Worm (Caenorhabditis elegans): ENCODE data around the gene F23F12.13.

The F23F12.13 gene

DNA sequence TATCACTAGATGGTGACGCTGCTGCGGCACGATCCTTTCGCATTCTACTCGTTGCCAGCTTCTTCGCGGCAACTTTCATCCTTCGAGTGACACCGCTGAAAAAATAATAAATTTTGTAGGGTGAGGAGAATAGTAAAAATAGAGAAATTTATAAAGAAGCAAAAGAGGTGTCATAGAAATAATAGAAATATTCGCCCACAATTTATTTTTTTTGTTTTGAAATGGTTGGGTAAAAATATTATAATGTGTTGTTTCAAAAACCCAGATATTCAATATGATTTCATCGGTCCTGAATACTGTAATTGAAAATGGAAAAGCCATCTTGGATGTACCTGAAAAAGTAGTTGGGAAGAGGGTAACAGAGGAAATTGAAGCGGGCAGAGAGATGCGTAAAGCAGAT, 43.2 kb upstream of the F23F12.13 start, which contains the start of gene set-1:
set-1 (minus strand) TSS at position 101 of the 400 bp plus-strand sequence.
- no peak for TF ChIP-seq mep-1 (tag; optimal IDR thresholded peaks at IDR 0.05)
- no peak for TF ChIP-seq ceh-83 (GFP tag; optimal IDR thresholded peaks at IDR 0.05)
- TF ChIP-seq cnd-1 (tag; optimal IDR thresholded peaks at IDR 0.05) = no peak
- TF ChIP-seq mab-5 (tag; optimal IDR thresholded peaks at IDR 0.05) = no peak
- no peak for TF ChIP-seq blmp-1 (tag; optimal IDR thresholded peaks at IDR 0.05)
- TF ChIP-seq sptf-1 (tag; optimal IDR thresholded peaks at IDR 0.05) = no peak
- TF ChIP-seq mls-2 (tag; optimal IDR thresholded peaks at IDR 0.05) = no peak
- no peak for TF ChIP-seq nhr-237 (tag; optimal IDR thresholded peaks at IDR 0.05)
- TF ChIP-seq sem-2 (GFP tag; optimal IDR thresholded peaks at IDR 0.05) = no peak

DNA sequence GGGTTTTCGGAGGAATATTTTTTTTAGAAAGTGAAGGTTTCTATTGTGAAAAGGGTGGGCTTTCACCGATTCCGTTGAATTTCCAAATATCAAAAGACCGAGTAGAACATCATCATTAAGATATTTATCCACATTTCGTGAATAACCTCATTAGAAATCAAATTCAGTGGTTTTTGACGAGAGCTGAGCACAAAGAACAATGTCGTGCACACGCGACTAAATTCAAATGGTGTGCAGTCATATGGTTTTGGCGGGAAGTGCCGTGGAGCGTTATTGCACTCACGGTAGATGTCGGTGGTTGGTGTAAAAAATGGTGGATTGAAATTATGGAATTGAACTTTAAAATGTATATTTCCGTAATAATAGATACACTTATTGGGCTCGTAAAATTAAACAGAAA, 42.8 kb upstream of the F23F12.13 start:
- no peak for TF ChIP-seq elt-1 (tag; optimal IDR thresholded peaks at IDR 0.05; ENCODE audit: borderline replicate concordance, insufficient read depth)
- TF ChIP-seq ceh-39 (tag; optimal IDR thresholded peaks at IDR 0.05) = peak; percentile 47
- TF ChIP-seq hlh-1 (tag; optimal IDR thresholded peaks at IDR 0.05) = peak; percentile 63
- TF ChIP-seq lsy-2 (tag; optimal IDR thresholded peaks at IDR 0.05) = peak; percentile 24
- TF ChIP-seq lin-13 (tag; optimal IDR thresholded peaks at IDR 0.05) = peak; percentile 17
- TF ChIP-seq mep-1 (tag; optimal IDR thresholded peaks at IDR 0.05) = peak; percentile 65

DNA sequence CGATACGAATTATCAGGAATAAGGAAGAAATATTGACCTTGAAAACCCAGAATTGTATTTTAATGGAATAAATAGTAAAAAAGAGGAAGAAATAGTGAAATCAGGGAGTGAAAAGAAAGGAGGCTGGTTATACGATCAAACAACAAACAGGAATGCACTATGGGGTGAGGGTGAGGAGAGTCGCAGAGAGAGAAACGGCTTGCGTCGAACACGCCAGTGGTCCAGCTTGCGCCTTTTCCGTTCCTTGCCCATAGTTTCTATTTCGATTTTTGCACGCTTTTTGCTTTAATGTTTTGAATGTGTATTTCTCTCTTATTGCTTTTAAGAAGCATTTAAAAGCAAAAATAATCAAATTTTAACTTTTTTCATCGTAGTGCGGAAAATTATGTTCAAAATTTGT, 41.8 kb upstream of the F23F12.13 start:
- TF ChIP-seq bed-3 (GFP tag; optimal IDR thresholded peaks at IDR 0.05) = peak; percentile 5
- peak; percentile 25 for TF ChIP-seq ces-1 (GFP tag; optimal IDR thresholded peaks at IDR 0.05)
- no peak for TF ChIP-seq ceh-39 (tag; optimal IDR thresholded peaks at IDR 0.05)
- peak; percentile 89 for TF ChIP-seq mep-1 (tag; optimal IDR thresholded peaks at IDR 0.05)
- peak; percentile 85 for TF ChIP-seq nhr-237 (tag; optimal IDR thresholded peaks at IDR 0.05)
- peak; percentile 37 for TF ChIP-seq hlh-1 (tag; optimal IDR thresholded peaks at IDR 0.05)
- TF ChIP-seq ceh-43 (GFP tag; optimal IDR thresholded peaks at IDR 0.05) = peak; percentile 7
- TF ChIP-seq zip-8 (tag; optimal IDR thresholded peaks at IDR 0.05) = no peak
- TF ChIP-seq flh-1 (GFP tag; optimal IDR thresholded peaks at IDR 0.05) = peak; percentile 6
- no peak for TF ChIP-seq nhr-76 (tag; optimal IDR thresholded peaks at IDR 0.05)
- TF ChIP-seq nhr-28 (tag; optimal IDR thresholded peaks at IDR 0.05) = no peak
- TF ChIP-seq unc-39 (tag; optimal IDR thresholded peaks at IDR 0.05) = no peak
- TF ChIP-seq nhr-2 (tag; optimal IDR thresholded peaks at IDR 0.05) = no peak
- no peak for TF ChIP-seq nhr-12 (tag; optimal IDR thresholded peaks at IDR 0.05)
- TF ChIP-seq M03D4.4 (tag; optimal IDR thresholded peaks at IDR 0.05) = peak; percentile 78
- peak; percentile 72 for TF ChIP-seq cnd-1 (tag; optimal IDR thresholded peaks at IDR 0.05)
- TF ChIP-seq drap-1 (GFP tag; optimal IDR thresholded peaks at IDR 0.05) = peak; percentile 63
- peak; percentile 75 for TF ChIP-seq pha-4 (tag; optimal IDR thresholded peaks at IDR 0.05)
- no peak for TF ChIP-seq mab-5 (tag; optimal IDR thresholded peaks at IDR 0.05)
- peak; percentile 51 for TF ChIP-seq blmp-1 (tag; optimal IDR thresholded peaks at IDR 0.05)
- peak; percentile 11 for TF ChIP-seq sem-2 (GFP tag; optimal IDR thresholded peaks at IDR 0.05)
- peak; percentile 83 for TF ChIP-seq lin-13 (tag; optimal IDR thresholded peaks at IDR 0.05)
- TF ChIP-seq unc-120 (tag; optimal IDR thresholded peaks at IDR 0.05; ENCODE audit: poor library complexity, severe bottlenecking) = peak; percentile 67
- TF ChIP-seq tbx-8 (GFP tag; optimal IDR thresholded peaks at IDR 0.05) = no peak
- TF ChIP-seq ztf-11 (tag; optimal IDR thresholded peaks at IDR 0.05) = peak; percentile 41
- peak; percentile 81 for TF ChIP-seq mls-2 (tag; optimal IDR thresholded peaks at IDR 0.05)
- TF ChIP-seq elt-1 (tag; optimal IDR thresholded peaks at IDR 0.05; ENCODE audit: borderline replicate concordance, insufficient read depth) = peak; percentile 35
- TF ChIP-seq sptf-1 (tag; optimal IDR thresholded peaks at IDR 0.05) = peak; percentile 86
- TF ChIP-seq elt-3 (tag; optimal IDR thresholded peaks at IDR 0.05) = no peak
- TF ChIP-seq snpc-4 (tag; optimal IDR thresholded peaks at IDR 0.05) = no peak
- TF ChIP-seq lsy-2 (tag; optimal IDR thresholded peaks at IDR 0.05) = peak; percentile 82
- TF ChIP-seq ceh-83 (GFP tag; optimal IDR thresholded peaks at IDR 0.05) = peak; percentile 51
- TF ChIP-seq ham-2 (GFP tag; optimal IDR thresholded peaks at IDR 0.05) = peak; percentile 75
- no peak for TF ChIP-seq unc-62 (GFP tag; optimal IDR thresholded peaks at IDR 0.05)

DNA sequence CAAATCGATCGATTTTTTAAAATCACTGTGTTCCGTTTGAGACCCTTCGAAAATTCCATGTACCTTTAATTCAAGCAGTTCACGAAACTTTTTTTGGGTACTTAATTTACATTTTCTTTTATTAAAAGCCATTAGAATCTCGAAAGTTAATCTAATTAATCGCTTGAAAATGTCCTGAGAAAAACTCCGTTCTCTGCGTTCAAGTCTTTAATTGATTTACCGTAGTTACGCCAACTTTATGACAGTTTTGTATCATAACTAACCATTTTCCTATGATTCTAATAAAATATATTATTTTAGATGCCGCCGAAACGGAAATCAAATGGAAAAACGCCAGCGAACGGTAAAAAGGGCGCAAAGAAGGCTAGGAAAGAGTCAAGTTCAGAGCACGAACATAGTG, 41.3 kb upstream of the F23F12.13 start, which contains the start of gene jhdm-1:
jhdm-1 (plus strand) TSS at position 301 of the 400 bp plus-strand sequence.
- no peak for TF ChIP-seq ham-2 (GFP tag; optimal IDR thresholded peaks at IDR 0.05)
- no peak for TF ChIP-seq flh-1 (GFP tag; optimal IDR thresholded peaks at IDR 0.05)
- no peak for TF ChIP-seq unc-120 (tag; optimal IDR thresholded peaks at IDR 0.05; ENCODE audit: poor library complexity, severe bottlenecking)
- TF ChIP-seq nhr-28 (tag; optimal IDR thresholded peaks at IDR 0.05) = no peak
- TF ChIP-seq nhr-76 (tag; optimal IDR thresholded peaks at IDR 0.05) = no peak
- no peak for TF ChIP-seq elt-1 (tag; optimal IDR thresholded peaks at IDR 0.05; ENCODE audit: borderline replicate concordance, insufficient read depth)
- no peak for TF ChIP-seq mls-2 (tag; optimal IDR thresholded peaks at IDR 0.05)
- no peak for TF ChIP-seq bed-3 (GFP tag; optimal IDR thresholded peaks at IDR 0.05)
- TF ChIP-seq ceh-43 (GFP tag; optimal IDR thresholded peaks at IDR 0.05) = no peak
- no peak for TF ChIP-seq mab-5 (tag; optimal IDR thresholded peaks at IDR 0.05)
- TF ChIP-seq elt-3 (tag; optimal IDR thresholded peaks at IDR 0.05) = no peak
- no peak for TF ChIP-seq ces-1 (GFP tag; optimal IDR thresholded peaks at IDR 0.05)
- TF ChIP-seq snpc-4 (tag; optimal IDR thresholded peaks at IDR 0.05) = no peak
- TF ChIP-seq nhr-237 (tag; optimal IDR thresholded peaks at IDR 0.05) = no peak
- no peak for TF ChIP-seq ztf-11 (tag; optimal IDR thresholded peaks at IDR 0.05)
- no peak for TF ChIP-seq unc-62 (GFP tag; optimal IDR thresholded peaks at IDR 0.05)
- no peak for TF ChIP-seq tbx-8 (GFP tag; optimal IDR thresholded peaks at IDR 0.05)
- TF ChIP-seq ceh-39 (tag; optimal IDR thresholded peaks at IDR 0.05) = no peak
